Fruit fly (Drosophila melanogaster) whole organism, pupa: Measurements from ENCODE around the gene CG14835.

Experiments
- CG15710 ChIP-seq: fragments of 200-800 bp; sonication (Bioruptor generic); optimal IDR thresholded peaks from 2 replicates; lab custom pipeline; 2018; ENCODE audit warnings: missing biosample characterization, mild to moderate bottlenecking, missing genetic modification characterization, moderate library complexity
- CG9948 ChIP-seq: fragments of 200-800 bp; sonication (Bioruptor generic); optimal IDR thresholded peaks from 2 replicates; lab custom pipeline; 2018; ENCODE audit warnings: missing biosample characterization, mild to moderate bottlenecking, missing genetic modification characterization, moderate library complexity

DNA sequence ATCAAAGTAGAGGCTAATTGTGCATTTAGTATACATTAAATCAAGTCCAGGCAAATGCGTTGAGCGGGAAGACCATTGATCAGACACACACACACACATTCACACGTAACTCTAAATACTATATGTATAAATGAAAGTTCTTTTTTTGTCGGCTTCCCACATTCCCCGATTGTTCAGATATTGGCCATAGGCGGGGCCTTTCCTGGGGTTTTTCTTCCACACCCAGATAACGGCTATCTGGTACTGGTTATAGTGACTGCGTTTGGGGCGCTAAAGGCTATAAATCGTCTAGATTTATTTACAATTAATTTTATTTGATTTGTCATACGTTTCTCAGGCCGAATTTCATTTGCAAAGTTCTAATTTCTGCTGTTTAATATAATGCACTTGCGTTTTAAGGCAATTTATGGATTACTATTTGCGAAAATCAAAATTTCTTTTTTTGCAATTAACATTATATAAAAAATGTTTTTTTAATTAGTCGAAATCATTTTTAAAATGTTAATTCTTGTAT, 4.4 kb downstream of the CG14835 start:
- no peak for TF ChIP-seq CG15710
- TF ChIP-seq CG9948, result no peak
